Worm (Caenorhabditis elegans): ENCODE measurements around the gene irld-26.

ce11 chrV:16195379-16195778 is 9.6 kb upstream of the irld-26 start, which contains the start of gene rabr-3:
- no peak for TF ChIP-seq W03F9.2 (tag; optimal IDR thresholded peaks at IDR 0.05)
- no peak for TF ChIP-seq him-1 (tag; optimal IDR thresholded peaks at IDR 0.05)
- no peak for TF ChIP-seq dao-5 (tag; optimal IDR thresholded peaks at IDR 0.05)
